Worm (Caenorhabditis elegans) whole organism, L4 larva: ENCODE results near the gene unc-47.

Source experiments
- ZK546.5 ChIP-seq, 2 experiments: sonication (generic microtip); optimal IDR thresholded peaks; 2 replicates each; lab custom pipeline; 2017; ENCODE audit warnings: missing biosample characterization in 2 of 2, missing genetic modification characterization in 2 of 2
- aha-1 ChIP-seq: fragments of 150-350 bp; peaks from one replicate; lab custom pipeline; 2014; ENCODE audit warnings: missing biosample characterization, missing genetic modification characterization
- dpl-1 ChIP-seq: fragments of 150-350 bp; optimal IDR thresholded peaks from 2 replicates; lab custom pipeline; 2014; ENCODE audit warnings: missing biosample characterization, missing genetic modification reagents, missing genetic modification characterization
- hlh-11 ChIP-seq: fragments of 200-800 bp; sonication (Bioruptor generic); optimal IDR thresholded peaks from 2 replicates; lab custom pipeline; 2018; ENCODE audit warnings: mild to moderate bottlenecking, missing genetic modification characterization, missing compliant biosample characterization
- lim-7 ChIP-seq: fragments of 200-800 bp; sonication (Bioruptor generic); IDR thresholded peaks from 2 replicates; pipeline ENCODE4 v1.3.6; 2022; ENCODE audit warnings: missing genetic modification characterization, missing compliant biosample characterization
- mes-2 ChIP-seq: sonication (generic microtip); optimal IDR thresholded peaks from 2 replicates; lab custom pipeline; 2016; ENCODE audit warnings: missing genotype, mild to moderate bottlenecking, missing genetic modification characterization, missing compliant biosample characterization; ENCODE audit not compliant: poor library complexity, severe bottlenecking
- unc-62 ChIP-seq, 3 experiments: fragments of 150-350 bp in 1 of 3; sonication (generic microtip); optimal IDR thresholded peaks in 2 of 3; peaks in 1 of 3; 1 replicate in 1 of 3; 2 replicates in 2 of 3; lab custom pipeline; 2014 to 2017; ENCODE audit warnings: missing biosample characterization in 3 of 3, missing genetic modification characterization in 3 of 3, missing genetic modification reagents in 3 of 3, missing genotype in 1 of 3

- TF ChIP-seq unc-62 (GFP tag; optimal IDR thresholded peaks at IDR 0.05 in 1 of 2; lab: Kevin White, UChicago) (peak in 1 of 2 experiments; percentile 49), unc-62 (tag; optimal IDR thresholded peaks at IDR 0.05; lab: Kevin White, UChicago) (no peak), ZK546.5 (tag; optimal IDR thresholded peaks at IDR 0.05; lab: Kevin White, UChicago) (no peak), mes-2 (tag; lab: Kevin White, UChicago) (no peak), lim-7 (GFP tag; lab: Robert Waterston, UW) (no peak), dpl-1 (GFP tag; lab: Kevin White, UChicago) (no peak), aha-1 (no peak), hlh-11 (tag; lab: Kevin White, UChicago) (no peak)
These were observed at the start of gene unc-47 for ce11 chrIII:10186160-10186559.
